Worm (Caenorhabditis elegans): ENCODE data around the gene Y116F11B.7.
A peak's percentile ranks its signal among the peaks of the same experiment; 100 is the strongest.

Y116F11B.7 gene

DNA sequence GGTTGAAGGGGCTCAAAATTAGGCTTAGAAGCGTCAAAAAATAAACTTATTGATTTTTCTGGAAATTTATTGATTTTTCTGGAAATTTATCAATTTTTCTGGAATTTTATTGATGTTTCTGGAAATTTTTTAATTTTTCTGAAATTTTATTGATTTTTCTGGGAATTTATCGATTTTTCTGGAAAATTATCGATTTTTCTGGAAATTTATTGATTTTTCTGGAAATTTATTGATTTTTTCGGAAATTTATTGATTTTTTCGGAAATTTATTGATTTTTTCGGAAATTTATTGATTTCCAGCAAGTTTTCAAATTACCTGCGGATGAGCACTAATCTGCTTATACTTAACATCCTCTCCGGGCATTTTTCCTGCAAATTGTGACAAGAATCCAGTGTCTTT lies 53.7 kb downstream of the Y116F11B.7 start:
- no peak for TF ChIP-seq ZK546.5 (tag; optimal IDR thresholded peaks at IDR 0.05)
- peak; percentile 80 for TF ChIP-seq ceh-28 (tag; optimal IDR thresholded peaks at IDR 0.05)

DNA sequence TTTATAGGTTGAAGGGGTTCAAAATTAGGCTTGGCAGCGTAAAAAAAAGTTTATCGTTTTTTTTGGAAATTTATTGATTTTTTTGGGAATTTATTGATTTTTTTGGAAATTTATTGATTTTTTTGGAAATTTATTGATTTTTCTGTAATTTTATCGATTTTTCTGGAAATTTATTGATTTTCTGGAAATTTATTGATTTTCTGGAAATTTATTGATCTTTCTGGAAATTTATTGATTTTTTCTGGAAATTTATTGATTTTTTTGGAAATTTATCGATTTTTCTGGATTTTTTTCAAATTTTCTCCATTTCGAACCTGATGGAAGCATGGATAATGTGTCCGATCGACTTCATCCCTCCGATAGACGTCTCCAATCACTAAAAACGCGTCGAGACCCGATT lies 56.7 kb downstream of the Y116F11B.7 start:
- TF ChIP-seq nhr-102 (tag; optimal IDR thresholded peaks at IDR 0.05) (no peak), Y105C5A.15 (GFP tag; IDR thresholded peaks at IDR 0.05) (no peak), saeg-2 (GFP tag; IDR thresholded peaks at IDR 0.05) (no peak), ceh-28 (tag; optimal IDR thresholded peaks at IDR 0.05) (peak; percentile 83), F44E2.7 (GFP tag; IDR thresholded peaks at IDR 0.05) (no peak), spr-3 (GFP tag; optimal IDR thresholded peaks at IDR 0.05) (no peak), nhr-76 (tag; optimal IDR thresholded peaks at IDR 0.05) (no peak), mdt-29 (GFP tag; IDR thresholded peaks at IDR 0.05) (no peak)

Measured in whole organism, L4 larva.